Fruit fly (Drosophila melanogaster) whole organism: ENCODE data around the gene CG43896.

Source experiments
- CG8478 ChIP-seq: fragments of >200 bp; optimal IDR thresholded peaks from 2 replicates; lab custom pipeline; 2018; ENCODE audit warnings: inconsistent platforms
- Dll ChIP-seq: fragments of >200 bp; optimal IDR thresholded peaks from 2 replicates; lab custom pipeline; 2017
- EcR ChIP-seq, 2 experiments: fragments of >200 bp; optimal IDR thresholded peaks; 2 replicates each; lab custom pipeline; 2017; ENCODE audit warnings: missing biosample characterization in 2 of 2, missing genetic modification characterization in 2 of 2, missing genetic modification reagents in 2 of 2
- pan ChIP-seq: fragments of >200 bp; optimal IDR thresholded peaks from 2 replicates; lab custom pipeline; 2017
- psq ChIP-seq: fragments of >200 bp; optimal IDR thresholded peaks from 2 replicates; lab custom pipeline; 2017
- usp ChIP-seq: fragments of >200 bp; optimal IDR thresholded peaks from 2 replicates; lab custom pipeline; 2017; ENCODE audit warnings: missing biosample characterization, missing genetic modification characterization, mixed read lengths

Gene CG43896

DNA sequence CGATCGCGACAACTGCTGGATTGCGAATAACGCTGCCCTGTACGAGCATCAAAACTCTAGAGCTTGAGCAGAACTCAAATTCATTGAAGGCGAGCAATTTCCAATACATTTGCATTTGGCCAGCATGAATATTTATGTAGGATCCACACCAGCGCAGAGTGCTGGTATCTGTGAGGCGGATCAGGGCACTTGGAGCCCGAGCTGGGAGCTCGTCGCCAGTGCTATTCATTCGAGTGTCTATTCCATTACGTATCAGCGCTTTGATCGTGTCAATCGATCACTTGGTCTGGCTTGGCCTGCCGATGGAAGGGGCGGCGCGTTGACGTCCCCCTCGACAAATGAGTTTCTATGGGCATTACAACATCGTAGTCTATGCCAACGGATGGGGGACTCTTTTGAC lies 9.8 kb upstream of the CG43896 start, which contains the start of gene prc:
TSS of gene prc (minus strand) at position 28 of the 400 bp plus-strand sequence.
- TF ChIP-seq usp (GFP tag; lab: Kevin White, UChicago) (no peak), Dll (lab: Kevin White, UChicago) (no peak), pan (lab: Kevin White, UChicago) (no peak), EcR (GFP tag; optimal IDR thresholded peaks at IDR 0.05; lab: Kevin White, UChicago) (no peak), CG8478 (lab: Kevin White, UChicago) (no peak), psq (lab: Kevin White, UChicago) (no peak)

DNA sequence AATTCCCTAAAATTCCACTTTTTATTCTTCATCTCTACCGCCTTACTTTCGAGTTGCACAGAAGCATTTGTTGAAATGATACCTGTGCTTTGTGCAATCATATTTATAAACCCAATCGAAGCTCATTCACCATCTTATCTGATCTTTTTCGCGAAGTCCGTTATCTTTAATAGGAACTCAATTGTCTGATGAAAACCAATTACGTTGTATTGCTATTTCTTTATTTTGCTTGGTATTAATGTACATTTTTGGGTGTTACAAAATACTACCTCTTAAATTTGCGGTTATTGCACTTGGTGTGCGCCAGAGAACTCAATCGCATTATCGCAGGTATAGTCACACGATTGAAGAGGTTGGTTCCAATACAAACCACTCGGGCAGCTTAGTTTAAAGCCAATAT lies 3.0 kb upstream of the CG43896 start, which contains the start of gene Muc68E:
TSS of gene Muc68E (minus strand) at position 101 of the 400 bp plus-strand sequence.
- no peak for TF ChIP-seq pan (lab: Kevin White, UChicago)
- TF ChIP-seq EcR (GFP tag; optimal IDR thresholded peaks at IDR 0.05; lab: Kevin White, UChicago): no peak
- no peak for TF ChIP-seq psq (lab: Kevin White, UChicago)
- no peak for TF ChIP-seq Dll (lab: Kevin White, UChicago)
- no peak for TF ChIP-seq usp (GFP tag; lab: Kevin White, UChicago)
- no peak for TF ChIP-seq CG8478 (lab: Kevin White, UChicago)

DNA sequence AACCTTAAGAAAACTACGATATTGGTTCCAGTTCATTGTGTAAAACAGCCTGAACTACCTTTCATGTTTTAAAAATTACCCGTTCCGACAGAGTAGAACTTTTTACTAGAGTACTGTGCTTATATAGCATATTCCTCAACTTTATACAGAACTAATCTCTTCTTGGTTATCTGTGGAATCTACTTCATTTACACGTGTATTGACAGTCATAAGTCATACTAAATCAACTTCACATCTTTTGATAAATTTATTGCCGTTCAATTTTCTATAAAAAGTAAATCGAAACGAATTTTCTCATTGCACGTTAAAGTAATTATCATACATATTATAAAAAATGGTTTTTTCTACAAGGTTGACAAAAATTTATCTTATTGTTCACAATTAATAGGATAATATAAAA lies 2.2 kb upstream of the CG43896 start, which contains the start of gene CG42397:
TSS of gene CG42397 (minus strand) at position 101 of the 400 bp plus-strand sequence.
- TF ChIP-seq usp (GFP tag; lab: Kevin White, UChicago) (no peak), pan (lab: Kevin White, UChicago) (no peak), Dll (lab: Kevin White, UChicago) (no peak), CG8478 (lab: Kevin White, UChicago) (no peak), EcR (GFP tag; optimal IDR thresholded peaks at IDR 0.05; lab: Kevin White, UChicago) (no peak), psq (lab: Kevin White, UChicago) (no peak)

DNA sequence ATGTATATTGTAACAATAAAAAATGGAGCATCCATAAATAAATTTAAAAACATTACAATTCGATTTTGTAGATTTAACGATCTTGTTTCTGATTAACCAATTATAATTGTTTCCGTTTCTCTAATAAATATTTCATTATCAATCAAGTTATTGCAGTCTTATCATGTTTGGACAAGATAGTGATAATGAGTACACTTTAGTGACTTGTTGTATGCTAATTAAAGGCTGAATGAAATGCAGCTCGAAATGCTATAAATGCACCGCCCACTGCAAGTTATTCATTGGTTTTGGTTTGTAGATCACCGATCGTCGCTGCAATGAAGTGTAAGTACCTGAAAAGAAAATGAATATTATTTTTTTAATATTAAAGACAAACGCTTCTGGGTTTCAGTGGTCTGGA lies 1.3 kb upstream of the CG43896 start, which contains the start of gene CG14125:
TSS of gene CG14125 (plus strand) at position 301 of the 400 bp plus-strand sequence.
- TF ChIP-seq psq (lab: Kevin White, UChicago): no peak
- no peak for TF ChIP-seq usp (GFP tag; lab: Kevin White, UChicago)
- no peak for TF ChIP-seq CG8478 (lab: Kevin White, UChicago)
- no peak for TF ChIP-seq pan (lab: Kevin White, UChicago)
- no peak for TF ChIP-seq Dll (lab: Kevin White, UChicago)
- no peak for TF ChIP-seq EcR (GFP tag; optimal IDR thresholded peaks at IDR 0.05; lab: Kevin White, UChicago)

DNA sequence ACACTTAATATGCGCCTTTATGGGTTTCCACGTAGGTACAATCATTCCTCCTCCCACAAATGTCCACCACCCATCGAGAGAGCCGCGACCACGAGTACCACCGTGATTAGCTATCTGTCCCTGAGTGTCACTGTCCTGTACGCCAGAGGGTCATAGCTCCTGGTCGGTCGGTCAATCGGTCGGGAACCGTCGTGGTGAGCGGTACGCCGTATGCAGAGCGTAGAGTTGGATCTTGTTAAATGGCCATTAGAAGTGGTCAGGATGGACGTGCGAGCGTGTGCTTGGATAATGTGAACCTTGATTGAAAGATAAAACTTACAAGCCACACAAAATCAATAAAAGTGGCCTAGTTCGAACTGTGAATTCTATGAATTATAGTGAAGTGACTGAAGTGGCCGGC lies 8.7 kb downstream of the CG43896 start, which contains the start of gene CG6938:
TSS of gene CG6938 (plus strand) at position 301 of the 400 bp plus-strand sequence.
- TF ChIP-seq CG8478 (lab: Kevin White, UChicago): no peak

DNA sequence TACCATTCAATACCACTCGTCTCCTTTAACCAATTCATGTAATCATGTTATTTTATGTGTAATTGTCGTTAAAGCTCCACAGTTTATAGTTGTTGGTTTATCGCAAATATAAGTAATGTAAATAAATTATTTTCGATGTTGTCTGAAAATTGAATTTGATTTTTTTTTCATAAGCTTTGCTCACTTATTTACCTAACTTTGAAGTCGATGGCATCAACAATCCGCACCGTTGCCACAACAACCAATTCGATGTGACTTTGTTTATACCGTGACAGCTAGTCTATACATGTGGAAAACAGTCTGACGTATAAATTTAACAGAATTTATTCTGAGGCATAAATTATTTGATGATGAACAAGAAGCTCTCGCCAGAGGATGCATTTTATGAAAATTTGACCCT lies 14.5 kb downstream of the CG43896 start, which contains the start of gene CG6931:
TSS of gene CG6931 (plus strand) at position 301 of the 400 bp plus-strand sequence.
- TF ChIP-seq Dll (lab: Kevin White, UChicago): no peak
- TF ChIP-seq psq (lab: Kevin White, UChicago): no peak
- TF ChIP-seq EcR (GFP tag; optimal IDR thresholded peaks at IDR 0.05; lab: Kevin White, UChicago): no peak
- TF ChIP-seq pan (lab: Kevin White, UChicago): no peak
- TF ChIP-seq CG8478 (lab: Kevin White, UChicago): no peak
- TF ChIP-seq usp (GFP tag; lab: Kevin White, UChicago): no peak

DNA sequence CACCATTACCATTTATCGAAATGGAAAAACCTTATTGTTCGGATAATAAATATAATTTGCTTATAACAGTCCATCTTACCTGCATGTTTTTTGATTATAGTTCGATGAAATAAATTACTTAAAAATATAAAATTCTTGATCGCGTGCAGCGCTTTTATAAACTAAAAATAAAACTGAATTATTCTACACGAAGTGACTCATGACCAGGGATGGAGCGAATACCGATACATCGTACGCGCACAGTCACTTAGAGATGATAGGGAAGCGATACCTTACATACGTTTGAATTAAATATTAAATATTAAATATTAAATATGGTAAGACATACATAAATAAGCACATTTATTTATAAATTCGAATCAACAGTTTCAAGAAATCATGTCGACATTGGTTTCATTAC lies 17.0 kb downstream of the CG43896 start, which contains the start of gene viaf:
TSS of gene viaf (minus strand) at position 220 of the 400 bp plus-strand sequence.
- TF ChIP-seq CG8478 (lab: Kevin White, UChicago) (no peak), EcR (GFP tag; optimal IDR thresholded peaks at IDR 0.05; lab: Kevin White, UChicago) (no peak), Dll (lab: Kevin White, UChicago) (no peak), pan (lab: Kevin White, UChicago) (no peak), psq (lab: Kevin White, UChicago) (no peak), usp (GFP tag; lab: Kevin White, UChicago) (no peak)

DNA sequence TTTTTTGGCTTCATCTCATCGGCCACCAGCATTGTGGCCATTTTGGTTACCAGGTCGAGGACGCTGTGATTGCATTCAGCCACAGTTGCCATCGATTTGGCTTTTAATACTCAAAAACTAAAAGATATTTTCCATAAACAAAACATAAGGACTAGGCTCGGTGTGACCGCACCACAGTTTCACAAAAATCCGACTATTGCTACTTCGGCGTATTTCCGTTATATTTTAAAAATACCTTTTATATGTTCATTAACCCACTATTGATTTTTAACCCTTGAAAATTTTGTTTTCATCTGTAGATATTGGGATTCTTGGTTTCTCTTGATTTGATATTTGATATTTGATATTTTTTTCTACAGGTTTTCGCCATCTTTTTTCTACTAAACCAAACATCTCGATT lies 22.0 kb downstream of the CG43896 start, which contains the start of gene Grip163:
TSS of gene Grip163 (minus strand) at position 180 of the 400 bp plus-strand sequence.
- TF ChIP-seq usp (GFP tag; lab: Kevin White, UChicago): no peak
- TF ChIP-seq pan (lab: Kevin White, UChicago): no peak
- no peak for TF ChIP-seq CG8478 (lab: Kevin White, UChicago)
- TF ChIP-seq Dll (lab: Kevin White, UChicago): no peak
- TF ChIP-seq EcR (GFP tag; optimal IDR thresholded peaks at IDR 0.05; lab: Kevin White, UChicago): no peak
- no peak for TF ChIP-seq psq (lab: Kevin White, UChicago)

DNA sequence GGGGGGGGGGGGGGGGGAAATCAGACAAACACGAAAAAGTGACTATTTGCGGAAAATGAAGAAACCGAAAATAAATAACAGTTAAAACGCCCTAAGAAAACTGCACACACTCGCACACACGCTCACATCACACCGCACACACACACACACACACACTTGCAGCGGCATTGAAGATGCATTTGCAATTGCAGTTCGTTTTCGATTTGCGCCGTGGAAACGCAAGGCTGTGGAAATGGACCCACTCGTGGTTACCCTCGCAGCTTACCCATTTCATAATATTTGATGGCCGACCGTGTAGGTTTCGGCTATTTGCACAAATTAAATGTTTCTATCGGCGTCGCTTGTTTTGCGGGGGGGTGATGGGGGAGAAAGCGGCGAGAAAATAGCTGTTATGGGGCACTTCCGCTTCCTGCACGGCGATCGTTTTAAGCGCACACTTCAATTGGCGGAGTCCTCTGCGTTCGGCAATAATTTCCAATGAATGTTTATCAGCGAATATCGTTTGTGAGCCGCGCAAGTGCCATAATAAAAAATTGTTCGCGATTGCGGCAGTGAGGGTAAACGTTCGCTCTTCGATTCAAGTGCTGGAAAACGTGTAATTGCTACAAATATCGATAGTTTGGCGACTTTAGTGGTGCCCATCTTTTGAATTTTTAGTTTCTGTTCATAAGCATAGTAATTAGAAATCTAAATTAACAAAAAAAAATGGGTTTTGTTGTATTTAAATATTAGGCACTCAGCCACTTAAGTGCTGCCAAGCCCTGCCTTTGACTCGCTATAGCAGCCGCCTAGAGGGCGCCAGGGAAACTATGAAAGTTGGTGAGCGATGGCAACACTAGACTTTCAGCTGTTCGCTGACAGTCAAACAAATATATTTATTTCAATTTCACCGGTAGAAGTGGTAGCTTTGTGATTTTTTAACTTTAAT lies 26.7 kb downstream of the CG43896 start, which contains the start of the genes Pop2 and CG6928:
TSS of gene Pop2 (minus strand) at position 595 of the 928 bp plus-strand sequence.
TSS of gene CG6928 (plus strand) at position 835 of the 928 bp plus-strand sequence.
- TF ChIP-seq pan (lab: Kevin White, UChicago) (no peak), EcR (GFP tag; optimal IDR thresholded peaks at IDR 0.05; lab: Kevin White, UChicago) (no peak), usp (GFP tag; lab: Kevin White, UChicago) (no peak), CG8478 (lab: Kevin White, UChicago) (no peak), psq (lab: Kevin White, UChicago) (no peak), Dll (lab: Kevin White, UChicago) (no peak)

DNA sequence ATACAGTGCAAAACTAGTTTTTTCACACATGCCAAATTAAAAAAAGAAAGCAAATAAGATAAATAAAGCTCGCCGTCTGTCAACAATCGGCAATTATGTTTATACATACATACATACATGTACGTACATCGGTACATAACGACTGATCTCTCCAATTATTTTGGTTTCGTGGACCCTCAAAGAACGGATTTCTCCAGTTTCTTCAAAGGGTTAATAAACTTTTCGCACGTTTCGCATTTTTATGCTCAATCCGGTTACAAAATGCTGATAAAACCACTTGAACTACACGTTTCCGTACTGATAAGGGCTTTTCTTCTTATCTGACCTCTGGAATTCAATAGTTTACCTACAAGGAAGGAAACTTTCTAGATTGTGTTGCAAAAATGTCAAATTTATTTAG lies 27.5 kb downstream of the CG43896 start:
- TF ChIP-seq EcR (GFP tag; optimal IDR thresholded peaks at IDR 0.05; lab: Kevin White, UChicago) (no peak), usp (GFP tag; lab: Kevin White, UChicago) (no peak), CG8478 (lab: Kevin White, UChicago) (no peak)

DNA sequence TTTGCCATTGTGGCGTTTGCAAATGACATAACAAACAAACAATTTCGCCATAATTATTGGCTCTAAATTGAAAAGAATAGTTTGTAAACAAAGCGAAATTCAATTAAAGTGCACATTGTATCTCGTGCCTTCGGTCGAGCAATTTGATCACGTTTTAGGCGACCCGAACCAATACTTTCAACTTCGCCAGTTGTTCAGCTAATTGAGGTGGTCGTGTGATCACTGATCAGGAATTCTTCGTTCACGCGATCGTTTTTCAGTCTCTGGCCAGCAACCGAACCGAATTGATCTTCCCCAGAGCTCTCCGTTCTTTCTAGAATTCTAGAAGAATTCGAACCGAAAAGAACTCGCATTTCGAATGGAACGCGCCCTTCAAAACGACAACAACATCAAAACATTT lies 28.2 kb downstream of the CG43896 start:
- TF ChIP-seq EcR (GFP tag; optimal IDR thresholded peaks at IDR 0.05; lab: Kevin White, UChicago) (no peak), psq (lab: Kevin White, UChicago) (no peak), usp (GFP tag; lab: Kevin White, UChicago) (no peak), CG8478 (lab: Kevin White, UChicago) (no peak), pan (lab: Kevin White, UChicago) (no peak), Dll (lab: Kevin White, UChicago) (no peak)
